Worm (Caenorhabditis elegans) whole organism, L4/young adult: ENCODE data around the gene mdh-1.

ENCODE experiments used
- W03F9.2 ChIP-seq: fragments of 150-350 bp; optimal IDR thresholded peaks from 2 replicates; lab custom pipeline; 2014; ENCODE audit warnings: missing biosample characterization, missing genetic modification characterization
- dao-5 ChIP-seq: sonication (generic microtip); optimal IDR thresholded peaks from 2 replicates; lab custom pipeline; 2016; ENCODE audit warnings: missing genotype, missing genetic modification characterization, moderate library complexity, missing compliant biosample characterization
- him-1 ChIP-seq: sonication (generic microtip); optimal IDR thresholded peaks from 2 replicates; lab custom pipeline; 2016; ENCODE audit warnings: missing genotype, missing genetic modification reagents, missing genetic modification characterization, missing compliant biosample characterization

Gene mdh-1

DNA sequence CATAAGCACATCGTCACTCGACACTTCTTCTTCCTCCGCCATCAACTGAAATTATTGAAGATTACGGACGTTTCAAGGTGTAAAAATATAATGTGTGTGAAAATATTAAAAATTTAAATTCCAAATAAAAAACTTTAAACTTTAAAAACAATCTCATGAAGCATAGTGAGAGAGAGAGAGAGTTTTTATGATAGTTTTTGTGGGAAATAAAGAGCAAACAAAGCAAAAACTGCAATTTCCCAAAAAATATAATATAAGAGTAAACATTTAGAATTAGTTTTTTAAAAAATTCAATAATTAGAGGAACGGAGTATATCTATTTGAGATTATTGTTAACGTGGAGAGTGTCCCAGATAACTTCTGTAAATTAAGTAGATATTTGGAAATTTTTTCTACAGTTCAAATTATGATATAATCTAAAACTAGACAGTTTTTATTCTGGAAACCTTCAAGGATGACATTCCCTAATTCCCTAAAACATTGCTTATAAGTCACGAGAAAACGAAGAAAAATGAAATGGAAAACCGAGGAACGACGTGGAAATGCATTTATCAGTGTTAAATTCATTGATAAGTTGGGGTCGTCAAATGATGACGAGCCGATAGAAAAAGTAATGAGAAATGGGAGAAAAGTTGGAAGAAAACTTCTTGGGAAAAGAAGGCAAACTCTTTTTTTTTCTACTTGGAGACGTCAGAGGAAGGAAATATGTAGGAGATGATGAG, 30.3 kb upstream of the mdh-1 start, which contains the start of gene dre-1:
Gene dre-1 (minus strand): TSS at position 51 of the 722 bp plus-strand sequence.
- TF ChIP-seq him-1 (tag; lab: Kevin White, UChicago), result no peak

- TF ChIP-seq W03F9.2 (tag; lab: Kevin White, UChicago) (no peak), dao-5 (tag; lab: Kevin White, UChicago) (no peak), him-1 (tag; lab: Kevin White, UChicago) (no peak)
These were observed 28.7 kb upstream of the mdh-1 start for ce11 chrV:6544999-6545398.

DNA sequence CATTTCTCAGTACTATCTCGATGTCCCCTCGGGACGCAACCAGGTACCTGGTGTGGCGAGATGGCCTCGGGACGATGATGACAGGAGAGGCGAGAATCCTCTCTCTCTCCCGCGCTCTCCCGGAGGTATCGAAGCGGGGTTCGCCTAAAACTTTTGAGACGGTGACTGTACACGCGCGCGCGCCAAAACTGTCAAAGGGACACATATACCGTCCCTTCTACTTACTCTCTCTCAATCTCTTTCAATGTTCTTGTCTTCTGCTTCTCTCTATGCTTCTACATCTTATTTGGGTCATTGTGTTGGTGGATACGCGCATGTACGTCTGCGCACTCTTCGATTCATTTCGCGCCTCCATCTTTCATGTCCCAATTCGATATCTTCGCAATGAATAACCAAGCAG, 25.5 kb upstream of the mdh-1 start:
- TF ChIP-seq him-1 (tag; lab: Kevin White, UChicago), result no peak
- no peak for TF ChIP-seq W03F9.2 (tag; lab: Kevin White, UChicago)
- no peak for TF ChIP-seq dao-5 (tag; lab: Kevin White, UChicago)

- TF ChIP-seq dao-5 (tag; lab: Kevin White, UChicago) (no peak), W03F9.2 (tag; lab: Kevin White, UChicago) (no peak), him-1 (tag; lab: Kevin White, UChicago) (no peak)
These were observed 22.0 kb upstream of the mdh-1 start for ce11 chrV:6538323-6538722.

ce11 chrV:6533030-6533429, 16.7 kb upstream of the mdh-1 start, which contains the start of gene hpo-26:
Gene hpo-26 (minus strand): TSS chrV:6533060.
- TF ChIP-seq him-1 (tag; lab: Kevin White, UChicago), result no peak
- TF ChIP-seq W03F9.2 (tag; lab: Kevin White, UChicago), result no peak
- no peak for TF ChIP-seq dao-5 (tag; lab: Kevin White, UChicago)

DNA sequence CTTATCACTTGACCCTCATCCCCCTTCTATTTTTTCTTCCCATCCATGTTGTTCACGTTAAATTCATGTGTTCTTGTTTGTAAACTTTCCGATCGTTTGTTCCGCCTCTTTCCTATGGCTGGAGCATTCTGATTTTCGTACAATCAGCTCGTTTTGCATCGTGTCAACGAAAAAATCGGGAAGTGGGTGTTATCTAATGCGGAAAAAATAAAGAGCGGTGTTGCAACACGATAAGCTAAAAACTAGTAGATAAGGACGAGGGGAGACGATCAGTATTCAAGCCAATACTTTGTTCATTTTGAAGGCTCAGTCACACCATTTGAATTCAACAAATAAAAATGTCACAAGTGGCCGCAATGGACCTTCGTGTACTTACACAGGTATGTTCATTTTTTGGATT, 8.4 kb upstream of the mdh-1 start, which contains the start of gene acs-1:
Gene acs-1 (plus strand): TSS at position 233 of the 400 bp plus-strand sequence.
- TF ChIP-seq dao-5 (tag; lab: Kevin White, UChicago) (no peak), him-1 (tag; lab: Kevin White, UChicago) (no peak), W03F9.2 (tag; lab: Kevin White, UChicago) (no peak)

- TF ChIP-seq dao-5 (tag; lab: Kevin White, UChicago), result no peak
- TF ChIP-seq W03F9.2 (tag; lab: Kevin White, UChicago), result no peak
- TF ChIP-seq him-1 (tag; lab: Kevin White, UChicago), result no peak
These were observed 6.7 kb upstream of the mdh-1 start for ce11 chrV:6522879-6523497.

DNA sequence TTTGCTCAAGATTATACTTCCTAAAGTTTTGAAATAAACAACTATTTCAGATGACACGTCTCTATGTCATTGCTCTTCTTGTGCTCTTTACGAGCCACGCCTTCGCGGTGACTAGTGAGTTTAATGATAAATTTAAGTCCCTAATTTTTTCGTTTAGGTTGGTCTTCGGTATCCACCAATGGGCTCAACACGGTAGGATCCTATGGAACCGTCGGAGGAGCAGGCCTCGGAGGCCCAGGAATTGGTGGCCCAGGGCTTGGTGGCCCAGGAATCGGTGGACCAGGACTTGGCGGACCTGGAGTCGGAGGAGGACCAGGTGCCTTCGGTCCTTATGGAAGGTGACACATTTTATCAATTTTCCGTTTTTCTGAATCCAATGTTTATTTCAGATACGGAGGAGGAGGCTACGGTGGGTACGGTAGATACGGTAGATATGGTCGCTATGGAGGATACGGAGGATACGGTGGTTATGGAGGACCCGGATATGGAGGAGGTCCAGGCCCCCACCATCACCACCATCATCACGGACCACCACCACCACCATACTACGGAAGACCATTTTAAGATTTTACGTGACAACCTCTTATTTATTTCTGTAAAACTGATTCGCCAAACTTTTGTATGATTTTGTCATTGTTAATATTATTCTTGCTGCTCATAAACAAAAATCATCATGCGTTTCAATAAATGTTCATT, 4.2 kb upstream of the mdh-1 start, which contains the start of the genes F46E10.2 and F46E10.18:
Gene F46E10.2 (plus strand): TSS at position 51 of the 696 bp plus-strand sequence.
Gene F46E10.18 (plus strand): TSS at position 646 of the 696 bp plus-strand sequence.
- TF ChIP-seq him-1 (tag; lab: Kevin White, UChicago), result no peak
- no peak for TF ChIP-seq dao-5 (tag; lab: Kevin White, UChicago)
- TF ChIP-seq W03F9.2 (tag; lab: Kevin White, UChicago), result no peak

ce11 chrV:6518225-6518396, 1.8 kb upstream of the mdh-1 start, which contains the start of gene F46E10.3:
Gene F46E10.3 (plus strand): TSS chrV:6518297.
- TF ChIP-seq W03F9.2 (tag; lab: Kevin White, UChicago), result no peak
- no peak for TF ChIP-seq him-1 (tag; lab: Kevin White, UChicago)
- no peak for TF ChIP-seq dao-5 (tag; lab: Kevin White, UChicago)

DNA sequence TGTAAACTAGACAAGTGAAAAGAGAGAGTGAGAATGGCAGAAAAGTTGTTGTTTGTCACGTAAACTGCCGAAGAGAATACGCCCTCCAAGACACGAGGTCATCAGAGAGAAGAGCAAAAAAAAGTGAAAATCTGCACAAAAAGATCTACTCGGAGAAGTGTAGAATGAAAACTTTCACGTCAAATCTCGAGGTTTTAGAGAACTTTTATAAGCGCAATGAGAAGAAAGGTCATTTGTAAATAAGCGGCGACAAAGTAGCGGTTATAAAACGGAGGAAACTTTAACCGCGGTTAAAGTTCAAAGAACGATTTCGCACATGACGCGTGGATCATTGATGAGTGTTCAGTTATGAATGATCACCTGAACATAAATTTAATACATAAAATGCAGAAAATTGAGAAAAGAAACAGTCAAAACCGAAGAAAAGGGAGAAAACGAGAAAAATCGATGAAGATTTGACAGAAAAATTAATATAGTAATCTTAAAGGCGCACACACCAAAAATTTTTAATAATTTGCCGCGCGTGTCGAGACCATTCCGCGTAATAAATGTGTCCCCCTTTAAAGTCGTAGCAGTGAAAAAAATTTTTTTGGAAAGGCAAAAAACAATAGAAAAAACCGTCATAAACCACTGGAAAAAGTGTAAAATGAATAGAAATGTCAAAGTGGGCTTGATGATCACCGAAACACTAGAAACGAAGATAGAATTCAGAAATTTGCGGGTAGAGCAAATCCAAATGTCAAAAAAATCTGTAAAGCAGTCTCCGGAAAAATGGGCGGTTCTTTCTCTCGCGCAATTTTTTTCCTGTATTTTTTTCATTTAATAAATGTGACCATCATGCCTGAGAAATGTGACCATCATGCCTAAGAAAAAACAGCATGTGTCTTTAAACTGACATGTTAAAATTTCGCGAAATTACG, 1.2 kb upstream of the mdh-1 start:
- no peak for TF ChIP-seq dao-5 (tag; lab: Kevin White, UChicago)
- no peak for TF ChIP-seq him-1 (tag; lab: Kevin White, UChicago)
- TF ChIP-seq W03F9.2 (tag; lab: Kevin White, UChicago), result no peak

- no peak for TF ChIP-seq him-1 (tag; lab: Kevin White, UChicago)
- no peak for TF ChIP-seq W03F9.2 (tag; lab: Kevin White, UChicago)
- no peak for TF ChIP-seq dao-5 (tag; lab: Kevin White, UChicago)
These were observed 982 bp downstream of the mdh-1 start for ce11 chrV:6515344-6515743.

ce11 chrV:6514887-6515324, 1.4 kb downstream of the mdh-1 start, which contains the start of gene dpy-11:
Gene dpy-11 (minus strand): TSS chrV:6515240.
- TF ChIP-seq him-1 (tag; lab: Kevin White, UChicago) (no peak), W03F9.2 (tag; lab: Kevin White, UChicago) (peak; percentile 18), dao-5 (tag; lab: Kevin White, UChicago) (no peak)
